Worm (Caenorhabditis elegans) whole organism, L4/young adult: ENCODE results near the gene R52.6.

Source experiments
- W03F9.2 ChIP-seq: fragments of 150-350 bp; optimal IDR thresholded peaks from 2 replicates; lab custom pipeline; 2014; ENCODE audit warnings: missing biosample characterization, missing genetic modification characterization
- dao-5 ChIP-seq: sonication (generic microtip); optimal IDR thresholded peaks from 2 replicates; lab custom pipeline; 2016; ENCODE audit warnings: missing genotype, missing genetic modification characterization, moderate library complexity, missing compliant biosample characterization
- him-1 ChIP-seq: sonication (generic microtip); optimal IDR thresholded peaks from 2 replicates; lab custom pipeline; 2016; ENCODE audit warnings: missing genotype, missing genetic modification reagents, missing genetic modification characterization, missing compliant biosample characterization

DNA sequence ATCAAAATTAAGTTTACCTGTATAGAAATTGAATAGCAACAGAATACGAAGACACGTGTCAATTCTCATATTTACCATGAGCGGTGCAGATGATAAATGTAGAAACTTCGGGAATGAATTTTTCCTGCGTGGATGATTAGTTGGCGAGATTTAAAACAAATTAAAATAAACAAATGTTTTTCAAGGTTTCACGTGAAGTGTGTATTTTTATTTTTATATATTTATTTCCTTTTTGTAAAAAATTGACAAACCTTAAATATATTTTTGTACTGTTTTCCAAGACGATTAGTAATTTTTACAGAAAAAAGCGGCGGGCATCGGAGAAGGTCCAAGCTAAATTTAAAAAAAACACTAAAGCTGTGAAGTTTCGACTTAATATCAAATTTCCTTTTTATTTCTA is 37.3 kb downstream of the R52.6 start, which contains the start of gene F07E5.8:
- no peak for TF ChIP-seq W03F9.2 (tag; lab: Kevin White, UChicago)
- no peak for TF ChIP-seq him-1 (tag; lab: Kevin White, UChicago)
- no peak for TF ChIP-seq dao-5
